Worm (Caenorhabditis elegans) whole organism, L3 larva: ENCODE data around the gene nhr-16.

Experiments used
- elt-1 ChIP-seq: fragments of 150-350 bp; optimal IDR thresholded peaks from 2 replicates; lab custom pipeline; 2014; ENCODE audit warnings: missing biosample characterization, missing genetic modification characterization
- nhr-237 ChIP-seq: fragments of 150-350 bp; optimal IDR thresholded peaks from 2 replicates; lab custom pipeline; 2014; ENCODE audit warnings: missing biosample characterization, missing genetic modification characterization
- ztf-4 ChIP-seq: fragments of 150-350 bp; optimal IDR thresholded peaks from 2 replicates; lab custom pipeline; 2014; ENCODE audit warnings: missing biosample characterization, missing genetic modification characterization

- TF ChIP-seq nhr-237 (tag; lab: Kevin White, UChicago) (no peak), elt-1 (tag; lab: Kevin White, UChicago) (no peak), ztf-4 (tag; lab: Kevin White, UChicago) (no peak)
Observed at ce11 chrII:4460851-4461250, 22.2 kb downstream of the nhr-16 start, which contains the start of the genes T12C9.7 and vps-18.
